Worm (Caenorhabditis elegans): ENCODE results near the gene algn-5.

DNA sequence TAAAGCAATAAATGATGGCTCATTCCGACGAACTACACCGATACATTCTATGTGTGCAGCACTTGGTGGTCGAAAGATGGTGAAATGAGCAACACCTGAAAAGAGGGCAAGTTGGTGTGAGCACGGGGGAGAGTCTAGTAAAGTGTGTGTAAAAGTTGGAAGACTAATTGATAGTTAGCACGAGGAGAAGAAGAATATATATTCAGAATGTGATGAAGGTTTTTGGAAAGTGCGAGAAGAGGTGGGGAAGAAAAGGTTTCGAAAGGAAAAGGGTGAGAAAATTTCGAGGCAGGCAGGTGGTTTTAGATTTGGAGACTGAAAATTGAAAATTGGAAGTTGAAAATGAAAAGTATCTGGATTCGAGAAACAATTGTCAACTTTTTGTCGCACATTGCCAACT lies 43.2 kb upstream of the algn-5 start, which contains the start of gene Y45G5AM.6:
- TF ChIP-seq pha-4 (tag; optimal IDR thresholded peaks at IDR 0.05): no peak
- no peak for TF ChIP-seq fkh-10 (GFP tag; optimal IDR thresholded peaks at IDR 0.05)
- no peak for TF ChIP-seq C08G9.2 (tag; optimal IDR thresholded peaks at IDR 0.05)
- no peak for TF ChIP-seq rnt-1 (tag; optimal IDR thresholded peaks at IDR 0.05)
- TF ChIP-seq gmeb-2 (tag; optimal IDR thresholded peaks at IDR 0.05): no peak
- TF ChIP-seq lin-11 (tag; optimal IDR thresholded peaks at IDR 0.05): no peak
- TF ChIP-seq ets-4 (tag; optimal IDR thresholded peaks at IDR 0.05): no peak
- TF ChIP-seq ama-1 (optimal IDR thresholded peaks at IDR 0.05): no peak
- no peak for TF ChIP-seq C38D4.7 (GFP tag; optimal IDR thresholded peaks at IDR 0.05)
